Worm (Caenorhabditis elegans) whole organism, young adult: ENCODE results near the gene C05D12.3.

ENCODE experiments used
- B0035.1 ChIP-seq: sonication (generic microtip); optimal IDR thresholded peaks from 2 replicates; lab custom pipeline; 2016; ENCODE audit warnings: missing genetic modification characterization, mild to moderate bottlenecking, missing compliant biosample characterization, missing genotype, missing genetic modification reagents
- B0261.1 ChIP-seq: sonication (generic microtip); optimal IDR thresholded peaks from 2 replicates; lab custom pipeline; 2016; ENCODE audit warnings: mild to moderate bottlenecking, missing genetic modification characterization, moderate library complexity, missing compliant biosample characterization
- F33H1.4 ChIP-seq: fragments of 200-800 bp; sonication (Bioruptor generic); IDR thresholded peaks from 2 replicates; pipeline ENCODE4 v1.3.6; 2022; ENCODE audit warnings: missing genetic modification reagents, missing genetic modification characterization, missing compliant biosample characterization
- F37B4.10 ChIP-seq: fragments of 200-800 bp; sonication (Bioruptor generic); IDR thresholded peaks from 2 replicates; pipeline ENCODE4 v1.3.6; 2022; ENCODE audit warnings: missing genetic modification characterization, missing compliant biosample characterization
- F39B2.1 ChIP-seq: fragments of 200-800 bp; sonication (Bioruptor generic); IDR thresholded peaks from 2 replicates; pipeline ENCODE4 v1.3.6; 2022; ENCODE audit warnings: missing genetic modification reagents, missing genetic modification characterization, missing compliant biosample characterization
- F49E8.2 ChIP-seq: sonication (generic microtip); optimal IDR thresholded peaks from 3 replicates; lab custom pipeline; 2017; ENCODE audit warnings: missing genetic modification characterization, mild to moderate bottlenecking, missing compliant biosample characterization, antibody characterized with exemption, moderate library complexity; ENCODE audit not compliant: insufficient read depth
- K12H6.12 ChIP-seq: fragments of 200-800 bp; sonication (Bioruptor generic); optimal IDR thresholded peaks from 2 replicates; lab custom pipeline; 2018; ENCODE audit warnings: mild to moderate bottlenecking, missing genetic modification characterization, missing compliant biosample characterization
- T07F8.4 ChIP-seq: sonication (generic microtip); optimal IDR thresholded peaks from 2 replicates; lab custom pipeline; 2016; ENCODE audit warnings: mild to moderate bottlenecking, missing genetic modification characterization, moderate library complexity, missing compliant biosample characterization
- Y53G8AR.9 ChIP-seq: fragments of 200-800 bp; sonication (Bioruptor generic); conservative IDR thresholded peaks from 2 replicates; pipeline ENCODE4 v1.3.6; 2022; ENCODE audit warnings: missing genetic modification reagents, missing genetic modification characterization, missing compliant biosample characterization
- ZK185.1 ChIP-seq: sonication (generic microtip); optimal IDR thresholded peaks from 2 replicates; lab custom pipeline; 2016; ENCODE audit warnings: mild to moderate bottlenecking, missing genetic modification characterization, missing compliant biosample characterization; ENCODE audit not compliant: poor library complexity, severe bottlenecking
- aptf-2 ChIP-seq: fragments of 200-800 bp; sonication (Bioruptor generic); conservative IDR thresholded peaks from 2 replicates; pipeline ENCODE4 v1.3.6; 2022; ENCODE audit warnings: missing genetic modification reagents, missing genetic modification characterization, missing compliant biosample characterization
- athp-1 ChIP-seq: sonication (generic microtip); optimal IDR thresholded peaks from 2 replicates; lab custom pipeline; 2017; ENCODE audit warnings: mild to moderate bottlenecking, missing genetic modification characterization, missing compliant biosample characterization
- attf-5 ChIP-seq: fragments of 200-800 bp; sonication (Bioruptor generic); optimal IDR thresholded peaks from 2 replicates; lab custom pipeline; 2018; ENCODE audit warnings: mild to moderate bottlenecking, missing genetic modification characterization, missing compliant biosample characterization
- ceh-100 ChIP-seq: fragments of 200-800 bp; sonication (Bioruptor generic); IDR thresholded peaks from 2 replicates; pipeline ENCODE4 v1.3.6; 2022; ENCODE audit warnings: missing genetic modification reagents, missing genetic modification characterization, missing compliant biosample characterization
- ceh-40 ChIP-seq: fragments of 200-800 bp; sonication (Bioruptor generic); IDR thresholded peaks from 2 replicates; pipeline ENCODE4 v1.3.6; 2022; ENCODE audit warnings: missing genetic modification characterization, missing compliant biosample characterization
- chd-7 ChIP-seq: sonication (generic microtip); optimal IDR thresholded peaks from 2 replicates; lab custom pipeline; 2016; ENCODE audit warnings: mild to moderate bottlenecking, missing genetic modification characterization, moderate library complexity, missing compliant biosample characterization
- dox-1 ChIP-seq: fragments of 200-800 bp; sonication (Bioruptor generic); IDR thresholded peaks from 2 replicates; pipeline ENCODE4 v1.3.6; 2022; ENCODE audit warnings: missing genetic modification reagents, missing genetic modification characterization, missing compliant biosample characterization
- egl-44 ChIP-seq: fragments of 200-800 bp; sonication (Bioruptor generic); IDR thresholded peaks from 2 replicates; pipeline ENCODE4 v1.3.6; 2022; ENCODE audit warnings: missing genetic modification reagents, missing genetic modification characterization, missing compliant biosample characterization
- egrh-3 ChIP-seq: fragments of 200-800 bp; sonication (Bioruptor generic); IDR thresholded peaks from 2 replicates; pipeline ENCODE4 v1.3.6; 2022; ENCODE audit warnings: missing genetic modification reagents, missing genetic modification characterization, missing compliant biosample characterization
- hlh-12 ChIP-seq: sonication (generic microtip); optimal IDR thresholded peaks from 2 replicates; lab custom pipeline; 2016; ENCODE audit warnings: missing genetic modification characterization, missing compliant biosample characterization
- hsf-1 ChIP-seq: fragments of 200-800 bp; sonication (Bioruptor generic); IDR thresholded peaks from 2 replicates; pipeline ENCODE4 v1.3.6; 2022; ENCODE audit warnings: missing genetic modification reagents, missing genetic modification characterization, missing compliant biosample characterization
- let-607 ChIP-seq, 2 experiments: fragments of 200-800 bp in 1 of 2; sonication (Bioruptor generic) in 1 of 2; sonication (generic microtip) in 1 of 2; optimal IDR thresholded peaks; 2 replicates each; lab custom pipeline; 2016 to 2018; ENCODE audit warnings: mild to moderate bottlenecking in 2 of 2, missing compliant biosample characterization in 2 of 2, missing genetic modification characterization in 2 of 2, moderate library complexity in 2 of 2, missing genotype in 1 of 2
- lin-40 ChIP-seq: sonication (generic microtip); optimal IDR thresholded peaks from 2 replicates; lab custom pipeline; 2016; ENCODE audit warnings: missing genetic modification characterization, mild to moderate bottlenecking, missing compliant biosample characterization, missing genotype, missing genetic modification reagents
- lin-54 ChIP-seq: fragments of 200-800 bp; sonication (Bioruptor generic); optimal IDR thresholded peaks from 2 replicates; lab custom pipeline; 2018; ENCODE audit warnings: mild to moderate bottlenecking, missing genetic modification characterization, missing compliant biosample characterization
- lsy-27 ChIP-seq: sonication (generic microtip); optimal IDR thresholded peaks from 2 replicates; lab custom pipeline; 2017; ENCODE audit warnings: missing genetic modification characterization, mild to moderate bottlenecking, missing compliant biosample characterization, antibody characterized with exemption, missing genotype, borderline replicate concordance; ENCODE audit not compliant: insufficient read depth
- madf-8 ChIP-seq: fragments of 200-800 bp; sonication (Bioruptor generic); conservative IDR thresholded peaks from 2 replicates; pipeline ENCODE4 v1.3.6; 2022; ENCODE audit warnings: missing genetic modification reagents, missing genetic modification characterization, missing compliant biosample characterization
- nhr-120 ChIP-seq: fragments of 200-800 bp; sonication (Bioruptor generic); IDR thresholded peaks from 2 replicates; pipeline ENCODE4 v1.3.6; 2022; ENCODE audit warnings: missing genetic modification characterization, missing compliant biosample characterization
- nhr-179 ChIP-seq: sonication (generic microtip); optimal IDR thresholded peaks from 2 replicates; lab custom pipeline; 2016; ENCODE audit warnings: mild to moderate bottlenecking, missing genetic modification characterization, missing compliant biosample characterization
- nhr-80 ChIP-seq: sonication (generic microtip); optimal IDR thresholded peaks from 2 replicates; lab custom pipeline; 2016; ENCODE audit warnings: missing genetic modification characterization, missing compliant biosample characterization
- pha-4 ChIP-seq: fragments of 150-350 bp; sonication (generic microtip); optimal IDR thresholded peaks from 2 replicates; lab custom pipeline; 2014; ENCODE audit warnings: missing biosample characterization, missing genetic modification reagents, missing genetic modification characterization
- rcor-1 ChIP-seq: fragments of 200-800 bp; sonication (Bioruptor generic); IDR thresholded peaks from 2 replicates; pipeline ENCODE4 v1.3.6; 2022; ENCODE audit warnings: missing genetic modification reagents, missing genetic modification characterization, missing compliant biosample characterization
- repo-1 ChIP-seq: sonication (generic microtip); optimal IDR thresholded peaks from 2 replicates; lab custom pipeline; 2017; ENCODE audit warnings: mild to moderate bottlenecking, missing genetic modification characterization, missing compliant biosample characterization
- sea-2 ChIP-seq: fragments of 200-800 bp; sonication (Bioruptor generic); IDR thresholded peaks from 2 replicates; pipeline ENCODE4 v1.3.6; 2022; ENCODE audit warnings: missing genetic modification characterization, missing compliant biosample characterization
- snpc-1.3 ChIP-seq: sonication (generic microtip); optimal IDR thresholded peaks from 2 replicates; lab custom pipeline; 2017; ENCODE audit warnings: missing genetic modification characterization, mild to moderate bottlenecking, missing compliant biosample characterization, antibody characterized with exemption, moderate library complexity, missing genotype, missing genetic modification reagents; ENCODE audit not compliant: insufficient read depth
- snpc-4 ChIP-seq, 5 experiments: fragments of 150-350 bp in 1 of 5; sonication (generic microtip) in 4 of 5; optimal IDR thresholded peaks; 2 replicates each; lab custom pipeline; 2014 to 2018; ENCODE audit warnings: missing genetic modification characterization in 5 of 5, missing biosample characterization in 3 of 5, antibody characterized with exemption in 2 of 5, mild to moderate bottlenecking in 2 of 5, missing compliant biosample characterization in 2 of 5, missing genotype in 2 of 5, moderate library complexity in 2 of 5, missing genetic modification reagents in 1 of 5
- somi-1 ChIP-seq: fragments of 200-800 bp; sonication (Bioruptor generic); optimal IDR thresholded peaks from 2 replicates; lab custom pipeline; 2018; ENCODE audit warnings: mild to moderate bottlenecking, missing genetic modification characterization, missing compliant biosample characterization
- tlf-1 ChIP-seq: fragments of 200-800 bp; sonication (Bioruptor generic); optimal IDR thresholded peaks from 2 replicates; lab custom pipeline; 2018; ENCODE audit warnings: mild to moderate bottlenecking, missing genetic modification characterization, missing compliant biosample characterization
- xnd-1 ChIP-seq: sonication (generic microtip); optimal IDR thresholded peaks from 2 replicates; lab custom pipeline; 2016; ENCODE audit warnings: missing genotype, missing genetic modification reagents, missing genetic modification characterization, missing compliant biosample characterization
- zfh-2 ChIP-seq: fragments of 200-800 bp; sonication (Bioruptor generic); conservative IDR thresholded peaks from 2 replicates; pipeline ENCODE4 v1.3.6; 2022; ENCODE audit warnings: missing genetic modification reagents, missing genetic modification characterization, missing compliant biosample characterization
- ztf-18 ChIP-seq: sonication (generic microtip); optimal IDR thresholded peaks from 2 replicates; lab custom pipeline; 2016; ENCODE audit warnings: missing genotype, mild to moderate bottlenecking, missing genetic modification characterization, missing compliant biosample characterization
- ztf-26 ChIP-seq: sonication (generic microtip); optimal IDR thresholded peaks from 2 replicates; lab custom pipeline; 2017; ENCODE audit warnings: missing genetic modification characterization, missing compliant biosample characterization
- ztf-28 ChIP-seq: fragments of 200-800 bp; sonication (Bioruptor generic); IDR thresholded peaks from 2 replicates; pipeline ENCODE4 v1.3.6; 2022; ENCODE audit warnings: missing genetic modification reagents, missing genetic modification characterization, missing compliant biosample characterization

Gene C05D12.3

ce11 chrII:11459883-11460282 is 34.8 kb downstream of the C05D12.3 start:
- TF ChIP-seq F33H1.4 (GFP tag; lab: Robert Waterston, UW) (no peak), tlf-1 (GFP tag; lab: Kevin White, UChicago) (no peak), B0261.1 (tag; lab: Kevin White, UChicago) (no peak), Y53G8AR.9 (GFP tag; lab: Robert Waterston, UW) (no peak), ztf-18 (tag; lab: Kevin White, UChicago) (no peak), nhr-80 (tag; lab: Kevin White, UChicago) (peak; percentile 55), B0035.1 (tag; lab: Kevin White, UChicago) (no peak), T07F8.4 (tag; lab: Kevin White, UChicago) (no peak), lin-54 (GFP tag; lab: Kevin White, UChicago) (no peak)

- TF ChIP-seq pha-4 (tag; lab: Kevin White, UChicago) (no peak), egrh-3 (GFP tag; lab: Robert Waterston, UW) (no peak), madf-8 (GFP tag; lab: Robert Waterston, UW) (no peak), K12H6.12 (tag; lab: Kevin White, UChicago) (no peak), ceh-40 (GFP tag; lab: Robert Waterston, UW) (no peak), aptf-2 (GFP tag; lab: Robert Waterston, UW) (no peak), ztf-26 (tag; lab: Kevin White, UChicago) (no peak), repo-1 (tag; lab: Kevin White, UChicago) (no peak)
Observed at ce11 chrII:11463899-11464298, 38.8 kb downstream of the C05D12.3 start.

- TF ChIP-seq lin-54 (GFP tag; lab: Kevin White, UChicago) (peak; percentile 2), ztf-28 (GFP tag; lab: Robert Waterston, UW) (no peak), F33H1.4 (GFP tag; lab: Robert Waterston, UW) (no peak), repo-1 (tag; lab: Kevin White, UChicago) (no peak), attf-5 (GFP tag; lab: Kevin White, UChicago) (peak; percentile 80), athp-1 (no peak), nhr-120 (GFP tag; lab: Robert Waterston, UW) (no peak), snpc-1.3 (tag; lab: Kevin White, UChicago) (no peak), F37B4.10 (GFP tag; lab: Robert Waterston, UW) (no peak), F49E8.2 (tag; lab: Kevin White, UChicago) (no peak), zfh-2 (GFP tag; lab: Robert Waterston, UW) (peak; percentile 86), xnd-1 (tag; lab: Kevin White, UChicago) (no peak), ceh-100 (no peak), hlh-12 (tag; lab: Kevin White, UChicago) (no peak), hsf-1 (GFP tag; lab: Robert Waterston, UW) (no peak), somi-1 (GFP tag; lab: Kevin White, UChicago) (no peak), egl-44 (GFP tag; lab: Robert Waterston, UW) (no peak), B0035.1 (tag; lab: Kevin White, UChicago) (no peak), lin-40 (tag; lab: Kevin White, UChicago) (peak; percentile 34), T07F8.4 (tag; lab: Kevin White, UChicago) (no peak), rcor-1 (GFP tag; lab: Robert Waterston, UW) (no peak), lsy-27 (tag; lab: Kevin White, UChicago) (no peak), aptf-2 (GFP tag; lab: Robert Waterston, UW) (no peak), sea-2 (GFP tag; lab: Robert Waterston, UW) (no peak), nhr-179 (tag; lab: Kevin White, UChicago) (no peak), dox-1 (peak; percentile 86), snpc-4 (GFP tag; optimal IDR thresholded peaks at IDR 0.05; lab: Kevin White, UChicago) (no peak), snpc-4 (tag; optimal IDR thresholded peaks at IDR 0.05; lab: Kevin White, UChicago) (peak in 3 of 4 experiments; percentile 18 to 39 (median 38)), chd-7 (tag; lab: Kevin White, UChicago) (peak; percentile 30), F39B2.1 (no peak), let-607 (tag; optimal IDR thresholded peaks at IDR 0.05; lab: Kevin White, UChicago) (no peak), Y53G8AR.9 (GFP tag; lab: Robert Waterston, UW) (no peak), ztf-26 (tag; lab: Kevin White, UChicago) (no peak), B0261.1 (tag; lab: Kevin White, UChicago) (no peak), ZK185.1 (peak; percentile 45)
Observed at ce11 chrII:11464427-11464944, 39.4 kb downstream of the C05D12.3 start, which contains the start of the genes aars-1 and rga-1. aars-1 (minus strand) TSS chrII:11464497. rga-1 (plus strand) TSS chrII:11464894.
